Worm (Caenorhabditis elegans): ENCODE measurements around the gene B0524.3.

B0524.3 gene

DNA sequence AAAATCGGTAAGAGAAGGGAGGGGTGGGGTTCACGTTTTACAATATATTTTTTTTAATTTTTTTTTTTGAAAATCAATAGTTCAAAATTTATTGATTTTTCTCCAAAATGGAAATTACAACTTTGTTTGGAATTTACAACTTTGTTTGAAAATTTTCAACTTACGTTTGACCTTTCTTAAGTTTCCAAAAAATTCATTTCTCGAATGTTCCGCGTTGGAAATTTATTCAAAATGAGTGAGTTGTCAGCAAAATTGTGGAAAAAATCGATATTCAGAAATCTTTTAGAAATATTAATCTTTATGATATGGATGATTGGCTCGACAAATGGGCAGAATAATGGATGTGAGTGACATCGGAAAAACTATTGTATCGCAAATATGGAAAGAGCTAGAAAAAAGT, at the start of gene B0524.3:
TSS of gene B0524.3 (plus strand) at position 301 of the 400 bp plus-strand sequence.
- TF ChIP-seq med-1 (GFP tag; optimal IDR thresholded peaks at IDR 0.05; ENCODE audit: insufficient read depth) (no peak), ref-1 (GFP tag; conservative IDR thresholded peaks at IDR 0.05) (no peak), T22C8.4 (GFP tag; IDR thresholded peaks at IDR 0.05) (no peak), tab-1 (GFP tag; IDR thresholded peaks at IDR 0.05) (no peak), klf-2 (GFP tag; conservative IDR thresholded peaks at IDR 0.05) (no peak), ztf-23 (GFP tag; IDR thresholded peaks at IDR 0.05) (no peak), flt-1 (GFP tag; IDR thresholded peaks at IDR 0.05) (no peak), ztf-29 (GFP tag; IDR thresholded peaks at IDR 0.05) (no peak), cog-1 (tag; optimal IDR thresholded peaks at IDR 0.05) (no peak)

DNA sequence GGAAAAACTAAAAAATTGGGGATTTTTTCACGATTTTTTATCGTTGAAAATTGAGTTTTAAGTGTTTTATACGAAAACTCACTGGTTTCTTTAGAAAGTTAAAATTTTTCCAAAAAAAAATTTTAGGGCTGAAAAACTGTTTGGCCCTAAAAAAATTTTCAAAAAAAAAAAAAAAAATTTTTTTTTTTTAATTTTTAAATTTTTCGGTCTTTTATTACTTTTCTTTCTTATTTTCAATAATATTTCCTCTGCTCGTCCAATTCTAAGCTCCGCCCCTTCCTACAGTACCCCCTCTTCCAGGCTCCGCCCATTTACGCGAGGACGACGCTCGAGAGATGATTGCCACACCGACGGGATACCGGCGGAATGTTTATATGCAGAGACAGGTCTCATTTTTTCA, 38.7 kb upstream of the B0524.3 start, which contains the start of gene pqn-82:
TSS of gene pqn-82 (plus strand) at position 301 of the 400 bp plus-strand sequence.
- TF ChIP-seq T22C8.4 (GFP tag; IDR thresholded peaks at IDR 0.05), result no peak
- TF ChIP-seq tab-1 (GFP tag; IDR thresholded peaks at IDR 0.05), result no peak
- no peak for TF ChIP-seq klf-2 (GFP tag; conservative IDR thresholded peaks at IDR 0.05)
- TF ChIP-seq ztf-23 (GFP tag; IDR thresholded peaks at IDR 0.05), result no peak
- TF ChIP-seq med-1 (GFP tag; optimal IDR thresholded peaks at IDR 0.05; ENCODE audit: insufficient read depth), result no peak
- no peak for TF ChIP-seq flt-1 (GFP tag; IDR thresholded peaks at IDR 0.05)
- TF ChIP-seq ref-1 (GFP tag; conservative IDR thresholded peaks at IDR 0.05), result no peak
- TF ChIP-seq cog-1 (tag; optimal IDR thresholded peaks at IDR 0.05), result no peak
- no peak for TF ChIP-seq ztf-29 (GFP tag; IDR thresholded peaks at IDR 0.05)

DNA sequence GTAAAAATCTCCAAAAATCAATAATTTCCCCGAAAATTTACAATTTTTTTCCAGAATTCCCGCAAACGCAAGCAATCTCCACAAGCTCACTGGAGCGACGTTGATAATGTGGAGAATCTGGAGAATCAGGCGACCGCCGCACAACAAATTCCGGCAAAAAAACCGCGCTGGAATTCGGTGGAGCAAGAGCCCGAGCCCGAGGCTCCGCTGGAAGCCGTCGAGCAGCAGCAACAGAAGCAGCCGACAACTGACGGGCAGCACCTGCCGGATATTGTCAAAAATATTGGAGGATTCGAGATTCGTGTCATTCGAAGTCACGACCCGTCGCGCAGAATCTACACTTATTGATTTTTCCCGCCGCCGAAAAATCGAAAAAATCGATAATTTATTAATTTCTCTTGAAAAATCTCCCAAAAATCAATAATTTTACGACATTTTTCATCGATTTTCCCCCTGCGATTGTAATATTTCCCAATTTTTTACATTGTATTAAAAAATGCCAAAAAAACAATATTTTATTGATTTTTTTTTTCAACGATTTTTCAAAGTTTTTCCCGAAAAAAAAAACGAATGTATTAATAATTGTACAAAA, 35.2 kb upstream of the B0524.3 start:
- TF ChIP-seq klf-2 (GFP tag; conservative IDR thresholded peaks at IDR 0.05), result no peak
- TF ChIP-seq T22C8.4 (GFP tag; IDR thresholded peaks at IDR 0.05), result peak; percentile 60
- no peak for TF ChIP-seq tab-1 (GFP tag; IDR thresholded peaks at IDR 0.05)

DNA sequence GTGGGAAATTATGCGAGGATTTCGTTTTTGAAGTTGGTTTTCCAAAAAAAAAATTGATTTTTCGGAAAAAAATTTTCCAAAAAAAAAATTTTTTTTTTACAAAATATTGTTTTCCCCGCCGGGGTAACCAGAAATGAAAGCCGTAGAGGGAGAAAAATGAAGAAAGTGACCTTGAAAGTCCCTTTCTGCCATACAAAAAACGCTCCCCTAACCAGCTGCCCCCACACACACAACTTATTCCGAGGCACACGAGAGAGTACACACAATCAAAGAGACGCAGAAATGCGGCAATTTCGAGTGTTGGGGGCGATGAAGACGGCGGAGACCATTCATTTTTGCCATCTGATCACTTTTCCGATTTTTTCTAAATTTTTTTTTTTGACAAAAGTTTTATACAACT, 33.5 kb upstream of the B0524.3 start:
- no peak for TF ChIP-seq tab-1 (GFP tag; IDR thresholded peaks at IDR 0.05)
- no peak for TF ChIP-seq klf-2 (GFP tag; conservative IDR thresholded peaks at IDR 0.05)
- TF ChIP-seq ref-1 (GFP tag; conservative IDR thresholded peaks at IDR 0.05), result no peak
- no peak for TF ChIP-seq med-1 (GFP tag; optimal IDR thresholded peaks at IDR 0.05; ENCODE audit: insufficient read depth)
- no peak for TF ChIP-seq ztf-23 (GFP tag; IDR thresholded peaks at IDR 0.05)
- no peak for TF ChIP-seq T22C8.4 (GFP tag; IDR thresholded peaks at IDR 0.05)
- TF ChIP-seq flt-1 (GFP tag; IDR thresholded peaks at IDR 0.05), result no peak

DNA sequence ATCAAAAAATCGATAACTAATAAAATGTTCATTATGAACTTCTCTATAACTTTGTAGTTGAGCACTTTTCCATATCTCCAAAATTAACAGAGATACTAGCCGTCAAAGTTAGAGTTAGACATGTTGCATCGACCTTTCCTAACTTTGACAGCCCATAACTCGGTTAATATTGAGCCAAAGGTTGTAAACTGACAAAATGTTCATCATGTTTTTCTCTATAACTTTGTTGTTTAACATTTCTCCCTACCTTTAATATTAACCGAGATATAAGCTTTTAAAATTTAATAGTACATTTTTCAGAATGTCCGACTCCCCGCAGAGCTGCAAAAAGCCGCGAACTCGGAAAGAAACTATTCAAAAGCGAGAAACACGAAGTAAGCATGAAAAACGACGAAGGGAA, 32.4 kb upstream of the B0524.3 start, which contains the start of gene hlh-33:
TSS of gene hlh-33 (plus strand) at position 301 of the 400 bp plus-strand sequence.
- TF ChIP-seq T22C8.4 (GFP tag; IDR thresholded peaks at IDR 0.05), result no peak
- TF ChIP-seq med-1 (GFP tag; optimal IDR thresholded peaks at IDR 0.05; ENCODE audit: insufficient read depth), result no peak
- no peak for TF ChIP-seq tab-1 (GFP tag; IDR thresholded peaks at IDR 0.05)

DNA sequence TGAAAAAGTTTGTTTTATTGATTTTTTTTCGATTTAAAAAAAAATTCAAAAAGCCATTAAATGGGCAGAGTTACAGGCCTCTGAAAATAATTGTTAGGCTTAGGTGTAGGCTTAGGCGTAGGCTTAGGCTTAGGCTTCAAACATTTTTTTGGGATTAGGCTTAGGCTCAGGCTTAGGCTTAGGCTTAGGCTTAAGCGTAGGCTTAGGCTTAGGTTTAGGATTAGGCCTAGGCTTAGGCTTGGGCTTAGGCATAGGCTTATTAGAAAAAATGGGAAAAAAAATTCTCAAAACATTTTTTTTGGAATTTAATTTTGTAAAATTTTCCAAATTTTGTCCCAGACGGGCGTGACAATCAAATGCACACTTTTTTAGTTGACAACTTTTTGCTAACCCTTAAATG, 31.3 kb upstream of the B0524.3 start:
- TF ChIP-seq flt-1 (GFP tag; IDR thresholded peaks at IDR 0.05) (no peak), med-1 (GFP tag; optimal IDR thresholded peaks at IDR 0.05; ENCODE audit: insufficient read depth) (no peak), ztf-23 (GFP tag; IDR thresholded peaks at IDR 0.05) (no peak), ztf-29 (GFP tag; IDR thresholded peaks at IDR 0.05) (no peak), T22C8.4 (GFP tag; IDR thresholded peaks at IDR 0.05) (no peak), ref-1 (GFP tag; conservative IDR thresholded peaks at IDR 0.05) (no peak), tab-1 (GFP tag; IDR thresholded peaks at IDR 0.05) (no peak), cog-1 (tag; optimal IDR thresholded peaks at IDR 0.05) (no peak), klf-2 (GFP tag; conservative IDR thresholded peaks at IDR 0.05) (no peak)

DNA sequence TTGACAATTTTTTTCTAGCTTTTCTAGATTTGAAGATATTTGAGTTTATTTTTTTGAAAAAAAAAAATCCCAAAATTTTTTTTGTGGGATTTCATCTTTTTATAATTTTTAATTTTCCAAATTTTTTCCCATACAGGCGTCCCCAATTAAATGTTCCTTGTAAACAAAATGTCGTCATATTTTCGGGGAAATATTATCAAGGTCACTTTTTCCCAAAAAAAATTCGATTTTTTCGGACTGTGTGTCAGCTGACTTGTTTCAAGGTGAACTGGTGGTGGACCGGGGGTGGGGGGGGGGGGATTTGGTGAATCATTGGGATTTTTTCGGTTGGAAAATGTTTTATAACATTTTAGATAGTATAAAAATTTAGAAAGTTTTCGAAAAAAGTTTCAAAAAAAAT, 30.8 kb upstream of the B0524.3 start:
- no peak for TF ChIP-seq tab-1 (GFP tag; IDR thresholded peaks at IDR 0.05)
- TF ChIP-seq ref-1 (GFP tag; conservative IDR thresholded peaks at IDR 0.05), result no peak
- TF ChIP-seq klf-2 (GFP tag; conservative IDR thresholded peaks at IDR 0.05), result no peak

DNA sequence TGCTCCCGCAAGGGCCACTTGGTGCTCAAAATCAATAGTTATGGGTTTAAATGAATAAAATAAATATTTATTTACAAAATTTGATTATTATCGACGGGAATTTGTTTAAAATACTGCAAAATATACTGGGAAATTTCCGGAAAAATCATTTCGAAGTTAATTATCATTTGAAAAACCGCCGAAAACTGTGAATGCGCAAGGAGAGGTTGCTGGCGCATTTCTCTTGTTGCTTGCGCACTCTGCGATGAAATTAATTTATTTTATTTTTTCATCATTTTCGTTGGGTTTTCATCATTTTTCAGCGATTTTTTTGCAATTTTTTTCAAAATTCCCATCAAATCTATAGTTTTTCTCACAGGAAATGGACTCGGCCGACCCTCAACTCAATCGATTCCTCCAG, 27.9 kb upstream of the B0524.3 start, which contains the start of gene ddp-1:
TSS of gene ddp-1 (plus strand) at position 357 of the 400 bp plus-strand sequence.
- peak; percentile 88 for TF ChIP-seq ztf-23 (GFP tag; IDR thresholded peaks at IDR 0.05)
- TF ChIP-seq cog-1 (tag; optimal IDR thresholded peaks at IDR 0.05), result peak; percentile 79
- peak; percentile 30; the same call in 1 of the 2 replicates for TF ChIP-seq ztf-29 (GFP tag; IDR thresholded peaks at IDR 0.05)
- peak; percentile 75; the same call in 1 of the 2 replicates for TF ChIP-seq klf-2 (GFP tag; conservative IDR thresholded peaks at IDR 0.05)
- TF ChIP-seq ref-1 (GFP tag; conservative IDR thresholded peaks at IDR 0.05), result 0 out of 2 replicates have a peak, but pooled peaks have one; percentile 49
- TF ChIP-seq flt-1 (GFP tag; IDR thresholded peaks at IDR 0.05), result peak; percentile 89
- peak; percentile 59 for TF ChIP-seq med-1 (GFP tag; optimal IDR thresholded peaks at IDR 0.05; ENCODE audit: insufficient read depth)
- TF ChIP-seq tab-1 (GFP tag; IDR thresholded peaks at IDR 0.05), result peak; percentile 72; the same call in 1 of the 2 replicates
- TF ChIP-seq T22C8.4 (GFP tag; IDR thresholded peaks at IDR 0.05), result peak; percentile 62

DNA sequence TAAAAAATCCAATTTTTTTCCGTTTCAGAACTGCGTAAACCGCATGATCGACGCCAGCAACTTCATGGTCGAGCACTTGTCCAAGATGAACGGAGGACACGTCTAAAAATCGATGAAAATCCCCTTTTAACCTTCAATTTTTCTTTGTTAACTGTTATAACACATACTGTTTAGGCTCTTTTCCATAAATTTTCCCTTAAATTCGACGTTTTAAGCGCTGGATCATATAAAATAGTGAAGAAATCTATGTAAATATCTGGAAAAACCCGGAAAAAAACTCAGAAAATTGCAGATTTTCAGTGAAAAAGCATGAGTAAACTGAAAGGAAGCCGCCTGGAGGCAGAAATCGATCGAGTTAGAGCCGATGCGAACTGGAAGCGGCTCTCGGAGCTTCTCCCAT, 27.3 kb upstream of the B0524.3 start, which contains the start of gene ttc-7:
TSS of gene ttc-7 (plus strand) at position 301 of the 400 bp plus-strand sequence.
- TF ChIP-seq ref-1 (GFP tag; conservative IDR thresholded peaks at IDR 0.05) (no peak), ztf-23 (GFP tag; IDR thresholded peaks at IDR 0.05) (no peak), cog-1 (tag; optimal IDR thresholded peaks at IDR 0.05) (no peak), T22C8.4 (GFP tag; IDR thresholded peaks at IDR 0.05) (no peak), flt-1 (GFP tag; IDR thresholded peaks at IDR 0.05) (no peak), tab-1 (GFP tag; IDR thresholded peaks at IDR 0.05) (no peak)

DNA sequence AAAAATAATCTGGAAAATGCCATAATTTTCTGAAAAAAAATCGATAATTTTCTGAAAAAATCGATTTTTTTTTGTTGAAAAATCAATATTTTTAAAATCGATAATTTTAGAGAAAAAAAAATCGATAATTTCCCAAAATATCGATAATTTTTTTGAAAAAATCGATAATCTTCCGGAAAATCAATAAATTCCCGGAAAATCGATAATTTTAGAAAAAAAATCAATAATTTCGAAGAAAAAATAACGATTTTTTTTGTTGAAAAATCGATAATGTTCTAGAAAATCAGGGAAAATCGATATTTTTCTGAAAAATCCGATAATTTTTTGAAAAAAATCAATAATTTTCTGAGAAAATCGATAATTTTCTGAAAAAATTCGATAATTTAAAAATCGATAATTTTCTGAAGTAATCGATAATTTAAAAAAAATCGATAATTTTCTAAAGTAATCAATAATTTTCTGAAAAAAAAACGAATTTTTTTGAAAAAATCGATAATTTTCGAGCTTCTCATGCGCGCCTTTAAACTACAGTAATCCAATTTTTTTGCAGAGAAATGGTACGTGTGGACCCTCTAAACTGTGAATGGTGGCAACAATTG, 11.1 kb upstream of the B0524.3 start:
- no peak for TF ChIP-seq ztf-29 (GFP tag; IDR thresholded peaks at IDR 0.05)
- no peak for TF ChIP-seq cog-1 (tag; optimal IDR thresholded peaks at IDR 0.05)
- peak; percentile 81 for TF ChIP-seq T22C8.4 (GFP tag; IDR thresholded peaks at IDR 0.05)
